Worm (Caenorhabditis elegans) whole organism, young adult: ENCODE results near the gene pmp-2.

Experiments
- D2030.7 ChIP-seq: fragments of 200-800 bp; sonication (Bioruptor generic); IDR thresholded peaks from 2 replicates; pipeline ENCODE4 v1.3.6; 2022; ENCODE audit warnings: missing genetic modification reagents, missing genetic modification characterization, missing compliant biosample characterization
- F23B12.7 ChIP-seq: sonication (generic microtip); optimal IDR thresholded peaks from 2 replicates; lab custom pipeline; 2017; ENCODE audit warnings: missing genetic modification characterization, mild to moderate bottlenecking, missing compliant biosample characterization, antibody characterized with exemption, moderate library complexity; ENCODE audit not compliant: insufficient read depth
- F37B4.10 ChIP-seq: fragments of 200-800 bp; sonication (Bioruptor generic); IDR thresholded peaks from 2 replicates; pipeline ENCODE4 v1.3.6; 2022; ENCODE audit warnings: missing genetic modification characterization, missing compliant biosample characterization
- F52B5.7 ChIP-seq: sonication (generic microtip); optimal IDR thresholded peaks from 2 replicates; lab custom pipeline; 2016; ENCODE audit warnings: mild to moderate bottlenecking, missing genetic modification characterization, missing compliant biosample characterization
- F55B11.4 ChIP-seq: sonication (generic microtip); optimal IDR thresholded peaks from 2 replicates; lab custom pipeline; 2016; ENCODE audit warnings: missing compliant biosample characterization, missing genetic modification characterization, borderline replicate concordance; ENCODE audit not compliant: insufficient read depth
- F57A8.1 ChIP-seq: fragments of 200-800 bp; sonication (Bioruptor generic); optimal IDR thresholded peaks from 2 replicates; lab custom pipeline; 2018; ENCODE audit warnings: mild to moderate bottlenecking, missing genetic modification characterization, moderate library complexity, missing compliant biosample characterization
- F57C9.4 ChIP-seq: sonication (generic microtip); optimal IDR thresholded peaks from 2 replicates; lab custom pipeline; 2017; ENCODE audit warnings: mild to moderate bottlenecking, missing genetic modification characterization, missing compliant biosample characterization
- K11D2.4 ChIP-seq: fragments of 200-800 bp; sonication (Bioruptor generic); IDR thresholded peaks from 2 replicates; pipeline ENCODE4 v1.3.6; 2022; ENCODE audit warnings: missing genetic modification reagents, missing genetic modification characterization, missing compliant biosample characterization
- T26A5.8 ChIP-seq: sonication (generic microtip); optimal IDR thresholded peaks from 2 replicates; lab custom pipeline; 2016; ENCODE audit warnings: missing genetic modification characterization, missing compliant biosample characterization
- Y53F4B.3 ChIP-seq: fragments of 200-800 bp; sonication (Bioruptor generic); IDR thresholded peaks from 2 replicates; pipeline ENCODE4 v1.3.6; 2022; ENCODE audit warnings: missing genetic modification reagents, missing genetic modification characterization, missing compliant biosample characterization
- aptf-2 ChIP-seq: fragments of 200-800 bp; sonication (Bioruptor generic); conservative IDR thresholded peaks from 2 replicates; pipeline ENCODE4 v1.3.6; 2022; ENCODE audit warnings: missing genetic modification reagents, missing genetic modification characterization, missing compliant biosample characterization
- atf-7 ChIP-seq: sonication (generic microtip); optimal IDR thresholded peaks from 2 replicates; lab custom pipeline; 2017; ENCODE audit warnings: mild to moderate bottlenecking, missing genetic modification characterization, missing compliant biosample characterization
- athp-1 ChIP-seq: sonication (generic microtip); optimal IDR thresholded peaks from 2 replicates; lab custom pipeline; 2017; ENCODE audit warnings: mild to moderate bottlenecking, missing genetic modification characterization, missing compliant biosample characterization
- attf-5 ChIP-seq: fragments of 200-800 bp; sonication (Bioruptor generic); optimal IDR thresholded peaks from 2 replicates; lab custom pipeline; 2018; ENCODE audit warnings: mild to moderate bottlenecking, missing genetic modification characterization, missing compliant biosample characterization
- ccch-3 ChIP-seq: fragments of 200-800 bp; sonication (Bioruptor generic); optimal IDR thresholded peaks from 2 replicates; lab custom pipeline; 2018; ENCODE audit warnings: mild to moderate bottlenecking, missing genetic modification characterization, missing compliant biosample characterization
- cebp-1 ChIP-seq, 2 experiments: fragments of 200-800 bp in 1 of 2; sonication (Bioruptor generic) in 1 of 2; sonication (generic microtip) in 1 of 2; IDR thresholded peaks in 1 of 2; optimal IDR thresholded peaks in 1 of 2; 2 replicates each; pipeline versions ENCODE4 v1.3.6 to Lab custom; 2017 to 2022; ENCODE audit warnings: missing compliant biosample characterization in 2 of 2, missing genetic modification characterization in 2 of 2, mild to moderate bottlenecking in 1 of 2, missing genetic modification reagents in 1 of 2, moderate library complexity in 1 of 2
- cebp-2 ChIP-seq: fragments of 200-800 bp; sonication (Bioruptor generic); IDR thresholded peaks from 2 replicates; pipeline ENCODE4 v1.3.6; 2022; ENCODE audit warnings: missing genetic modification characterization, missing compliant biosample characterization
- ceh-100 ChIP-seq: fragments of 200-800 bp; sonication (Bioruptor generic); IDR thresholded peaks from 2 replicates; pipeline ENCODE4 v1.3.6; 2022; ENCODE audit warnings: missing genetic modification reagents, missing genetic modification characterization, missing compliant biosample characterization
- ceh-79 ChIP-seq: sonication (generic microtip); optimal IDR thresholded peaks from 2 replicates; lab custom pipeline; 2017; ENCODE audit warnings: mild to moderate bottlenecking, missing genetic modification characterization, missing compliant biosample characterization
- chd-7 ChIP-seq: sonication (generic microtip); optimal IDR thresholded peaks from 2 replicates; lab custom pipeline; 2016; ENCODE audit warnings: mild to moderate bottlenecking, missing genetic modification characterization, moderate library complexity, missing compliant biosample characterization
- die-1 ChIP-seq: sonication (generic microtip); optimal IDR thresholded peaks from 2 replicates; lab custom pipeline; 2016; ENCODE audit warnings: missing genotype, mild to moderate bottlenecking, missing genetic modification characterization, missing compliant biosample characterization
- dox-1 ChIP-seq: fragments of 200-800 bp; sonication (Bioruptor generic); IDR thresholded peaks from 2 replicates; pipeline ENCODE4 v1.3.6; 2022; ENCODE audit warnings: missing genetic modification reagents, missing genetic modification characterization, missing compliant biosample characterization
- efl-1 ChIP-seq: fragments of 150-350 bp; optimal IDR thresholded peaks from 2 replicates; lab custom pipeline; 2014; ENCODE audit warnings: missing biosample characterization, missing genetic modification reagents, missing genetic modification characterization
- ekl-4 ChIP-seq: fragments of 200-800 bp; sonication (Bioruptor generic); IDR thresholded peaks from 2 replicates; pipeline ENCODE4 v1.3.6; 2022; ENCODE audit warnings: missing genetic modification reagents, missing genetic modification characterization, missing compliant biosample characterization
- ets-4 ChIP-seq: fragments of 200-800 bp; sonication (Bioruptor generic); optimal IDR thresholded peaks from 2 replicates; lab custom pipeline; 2018; ENCODE audit warnings: mild to moderate bottlenecking, missing genetic modification characterization, missing compliant biosample characterization
- hmg-1.2 ChIP-seq: fragments of 200-800 bp; sonication (Bioruptor generic); IDR thresholded peaks from 2 replicates; pipeline ENCODE4 v1.3.6; 2022; ENCODE audit warnings: missing genetic modification reagents, missing genetic modification characterization, missing compliant biosample characterization
- let-607 ChIP-seq, 2 experiments: fragments of 200-800 bp in 1 of 2; sonication (Bioruptor generic) in 1 of 2; sonication (generic microtip) in 1 of 2; optimal IDR thresholded peaks; 2 replicates each; lab custom pipeline; 2016 to 2018; ENCODE audit warnings: mild to moderate bottlenecking in 2 of 2, missing compliant biosample characterization in 2 of 2, missing genetic modification characterization in 2 of 2, moderate library complexity in 2 of 2, missing genotype in 1 of 2
- lin-26 ChIP-seq: fragments of 200-800 bp; sonication (Bioruptor generic); IDR thresholded peaks from 2 replicates; pipeline ENCODE4 v1.3.6; 2022; ENCODE audit warnings: missing genetic modification reagents, missing genetic modification characterization, missing compliant biosample characterization
- lin-54 ChIP-seq: fragments of 200-800 bp; sonication (Bioruptor generic); optimal IDR thresholded peaks from 2 replicates; lab custom pipeline; 2018; ENCODE audit warnings: mild to moderate bottlenecking, missing genetic modification characterization, missing compliant biosample characterization
- madf-10 ChIP-seq: sonication (generic microtip); optimal IDR thresholded peaks from 2 replicates; lab custom pipeline; 2016; ENCODE audit warnings: mild to moderate bottlenecking, missing genetic modification characterization, missing compliant biosample characterization
- mel-28 ChIP-seq: sonication (generic microtip); optimal IDR thresholded peaks from 2 replicates; lab custom pipeline; 2016; ENCODE audit warnings: borderline replicate concordance, mild to moderate bottlenecking, missing genetic modification characterization, missing compliant biosample characterization
- mxl-1 ChIP-seq: sonication (generic microtip); optimal IDR thresholded peaks from 2 replicates; lab custom pipeline; 2016; ENCODE audit warnings: missing genetic modification characterization, missing compliant biosample characterization
- nfyb-1 ChIP-seq: fragments of 200-800 bp; sonication (Bioruptor generic); IDR thresholded peaks from 2 replicates; pipeline ENCODE4 v1.3.6; 2022; ENCODE audit warnings: missing genetic modification reagents, missing genetic modification characterization, missing compliant biosample characterization
- nhr-179 ChIP-seq: sonication (generic microtip); optimal IDR thresholded peaks from 2 replicates; lab custom pipeline; 2016; ENCODE audit warnings: mild to moderate bottlenecking, missing genetic modification characterization, missing compliant biosample characterization
- nhr-80 ChIP-seq: sonication (generic microtip); optimal IDR thresholded peaks from 2 replicates; lab custom pipeline; 2016; ENCODE audit warnings: missing genetic modification characterization, missing compliant biosample characterization
- nhr-90 ChIP-seq: sonication (generic microtip); optimal IDR thresholded peaks from 2 replicates; lab custom pipeline; 2016; ENCODE audit warnings: missing genotype, mild to moderate bottlenecking, missing genetic modification characterization, missing compliant biosample characterization
- pha-4 ChIP-seq: fragments of 150-350 bp; sonication (generic microtip); optimal IDR thresholded peaks from 2 replicates; lab custom pipeline; 2014; ENCODE audit warnings: missing biosample characterization, missing genetic modification reagents, missing genetic modification characterization
- snpc-4 ChIP-seq, 5 experiments: fragments of 150-350 bp in 1 of 5; sonication (generic microtip) in 4 of 5; optimal IDR thresholded peaks; 2 replicates each; lab custom pipeline; 2014 to 2018; ENCODE audit warnings: missing genetic modification characterization in 5 of 5, missing biosample characterization in 3 of 5, antibody characterized with exemption in 2 of 5, mild to moderate bottlenecking in 2 of 5, missing compliant biosample characterization in 2 of 5, missing genotype in 2 of 5, moderate library complexity in 2 of 5, missing genetic modification reagents in 1 of 5
- sptf-2 ChIP-seq: fragments of 200-800 bp; sonication (Bioruptor generic); optimal IDR thresholded peaks from 2 replicates; lab custom pipeline; 2018; ENCODE audit warnings: mild to moderate bottlenecking, missing genetic modification characterization, missing compliant biosample characterization
- xnd-1 ChIP-seq: sonication (generic microtip); optimal IDR thresholded peaks from 2 replicates; lab custom pipeline; 2016; ENCODE audit warnings: missing genotype, missing genetic modification reagents, missing genetic modification characterization, missing compliant biosample characterization
- zfh-2 ChIP-seq: fragments of 200-800 bp; sonication (Bioruptor generic); conservative IDR thresholded peaks from 2 replicates; pipeline ENCODE4 v1.3.6; 2022; ENCODE audit warnings: missing genetic modification reagents, missing genetic modification characterization, missing compliant biosample characterization
- ztf-22 ChIP-seq: fragments of 200-800 bp; sonication (Bioruptor generic); optimal IDR thresholded peaks from 2 replicates; lab custom pipeline; 2018; ENCODE audit warnings: mild to moderate bottlenecking, missing genetic modification characterization, moderate library complexity, missing compliant biosample characterization
- ztf-3 ChIP-seq: fragments of 200-800 bp; sonication (Bioruptor generic); optimal IDR thresholded peaks from 2 replicates; lab custom pipeline; 2018; ENCODE audit warnings: mild to moderate bottlenecking, missing genetic modification characterization, missing compliant biosample characterization

Gene pmp-2

DNA sequence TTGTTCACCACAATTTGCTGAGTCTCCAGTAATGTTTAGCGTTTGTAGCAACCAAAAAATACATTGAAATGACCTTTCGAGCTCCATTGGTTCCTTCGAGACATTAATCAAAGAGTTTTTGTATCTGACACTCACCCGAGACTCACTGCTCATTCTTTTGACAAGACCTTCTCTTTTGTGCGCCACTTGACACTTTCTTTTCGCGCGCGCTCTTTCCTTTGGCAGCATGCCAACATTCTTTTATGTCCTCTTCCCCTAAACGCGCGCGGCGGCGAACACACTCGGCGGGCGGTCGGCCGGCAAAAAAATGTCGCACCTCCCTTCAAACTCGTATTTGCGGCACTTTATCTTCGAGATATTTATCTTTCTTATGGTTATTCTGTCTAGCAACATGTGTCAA is 43.9 kb downstream of the pmp-2 start (continued):
- TF ChIP-seq efl-1 (peak; percentile 53), sptf-2 (no peak), ceh-79 (tag; lab: Kevin White, UChicago) (no peak), D2030.7 (GFP tag; lab: Robert Waterston, UW) (0 out of 2 replicates have a peak, but pooled peaks have one; percentile 19), Y53F4B.3 (no peak), aptf-2 (GFP tag; lab: Robert Waterston, UW) (no peak), mxl-1 (tag; lab: Kevin White, UChicago) (no peak), K11D2.4 (GFP tag; lab: Robert Waterston, UW) (no peak), ztf-3 (GFP tag; lab: Kevin White, UChicago) (no peak), F57C9.4 (tag; lab: Kevin White, UChicago) (no peak), F37B4.10 (GFP tag; lab: Robert Waterston, UW) (no peak), ets-4 (GFP tag; lab: Kevin White, UChicago) (no peak), F57A8.1 (no peak), atf-7 (no peak), mel-28 (tag; lab: Kevin White, UChicago) (no peak), attf-5 (GFP tag; lab: Kevin White, UChicago) (no peak), F52B5.7 (no peak), madf-10 (tag; lab: Kevin White, UChicago) (peak; percentile 96), T26A5.8 (tag; lab: Kevin White, UChicago) (no peak)
- TF ChIP-seq, all 124 proteins: peak for 10

DNA sequence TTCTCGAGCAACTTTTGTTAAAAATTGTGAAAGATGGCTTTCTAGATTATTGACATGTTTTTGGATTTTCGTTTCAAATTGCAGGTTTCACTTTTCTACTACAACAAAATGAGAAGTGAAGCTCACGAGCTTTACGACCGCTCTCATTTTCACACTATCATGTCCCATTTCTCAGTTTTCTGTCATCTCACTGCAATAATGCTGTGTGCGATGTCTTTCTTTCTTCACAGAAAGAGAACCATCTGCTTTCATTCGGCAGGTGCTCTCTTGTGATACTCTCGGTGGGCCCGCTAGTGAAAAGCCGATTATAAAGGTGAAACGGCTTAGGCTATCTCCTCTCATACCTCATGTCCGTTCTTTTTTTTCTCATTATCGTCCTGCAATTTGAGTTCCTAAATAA is 44.4 kb downstream of the pmp-2 start:
- TF ChIP-seq ccch-3 (no peak), nhr-179 (tag; lab: Kevin White, UChicago) (no peak), ceh-100 (GFP tag; lab: Robert Waterston, UW) (0 out of 2 replicates have a peak, but pooled peaks have one; percentile 1), cebp-2 (GFP tag; lab: Robert Waterston, UW) (no peak), atf-7 (no peak), T26A5.8 (tag; lab: Kevin White, UChicago) (no peak), lin-54 (GFP tag; lab: Kevin White, UChicago) (no peak)
- TF ChIP-seq, all 124 proteins: peak for 1

DNA sequence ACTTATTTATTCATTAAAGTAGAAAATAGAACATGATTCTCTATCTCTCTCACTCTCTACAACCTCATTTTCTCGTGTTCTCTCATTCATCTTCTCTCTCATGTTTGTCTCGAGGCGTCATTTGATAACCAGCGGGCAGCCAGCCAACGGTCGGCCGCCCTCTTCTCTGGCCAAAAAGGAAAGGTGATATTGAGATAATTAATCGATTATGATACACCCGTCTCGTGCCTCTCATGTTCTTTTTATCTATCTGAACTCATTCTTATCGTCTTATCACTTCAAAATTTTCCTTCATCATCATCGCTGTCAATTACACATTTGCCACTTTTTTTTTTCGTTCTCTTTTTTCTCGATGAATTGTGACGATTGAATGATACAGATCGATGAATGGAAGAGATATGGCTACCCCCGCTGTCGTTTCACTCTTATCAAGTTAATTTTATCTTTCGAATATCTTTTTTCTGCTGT is 44.9 kb downstream of the pmp-2 start:
- no peak for TF ChIP-seq Y53F4B.3
- no peak for TF ChIP-seq cebp-1 (GFP tag; IDR thresholded peaks at IDR 0.05; lab: Robert Waterston, UW)
- peak; percentile 79 for TF ChIP-seq cebp-1 (tag; optimal IDR thresholded peaks at IDR 0.05; lab: Kevin White, UChicago)
- TF ChIP-seq ztf-3 (GFP tag; lab: Kevin White, UChicago) = peak; percentile 28
- peak; percentile 57 for TF ChIP-seq sptf-2
- TF ChIP-seq dox-1 (GFP tag; lab: Robert Waterston, UW) = peak; percentile 88
- peak; percentile 79 for TF ChIP-seq madf-10 (tag; lab: Kevin White, UChicago)
- TF ChIP-seq lin-26 (GFP tag; lab: Robert Waterston, UW) = 0 out of 2 replicates have a peak, but pooled peaks have one; percentile 16
- TF ChIP-seq chd-7 (tag; lab: Kevin White, UChicago) = peak; percentile 78
- TF ChIP-seq ets-4 (GFP tag; lab: Kevin White, UChicago) = peak; percentile 79
- TF ChIP-seq nfyb-1 (GFP tag; lab: Robert Waterston, UW) = peak; percentile 76
- peak; percentile 95 for TF ChIP-seq ztf-22 (GFP tag; lab: Kevin White, UChicago)
- peak; percentile 30; the same call in 1 of the 2 replicates for TF ChIP-seq hmg-1.2
- TF ChIP-seq die-1 (tag; lab: Kevin White, UChicago) = peak; percentile 60
- no peak for TF ChIP-seq F55B11.4 (tag; lab: Kevin White, UChicago)
- peak; percentile 62; the same call in 1 of the 2 replicates for TF ChIP-seq zfh-2 (GFP tag; lab: Robert Waterston, UW)
- peak; percentile 51 for TF ChIP-seq K11D2.4 (GFP tag; lab: Robert Waterston, UW)
- TF ChIP-seq snpc-4 (GFP tag; optimal IDR thresholded peaks at IDR 0.05; lab: Kevin White, UChicago) = no peak
- peak; percentile 67 to 88 (median 68) for TF ChIP-seq snpc-4 (tag; optimal IDR thresholded peaks at IDR 0.05; lab: Kevin White, UChicago)
- TF ChIP-seq athp-1 (tag; lab: Kevin White, UChicago) = no peak
- TF ChIP-seq xnd-1 = no peak
- peak; percentile 77 for TF ChIP-seq nhr-90 (tag; lab: Kevin White, UChicago)
- 0 out of 2 replicates have a peak, but pooled peaks have one; percentile 17 for TF ChIP-seq ceh-100 (GFP tag; lab: Robert Waterston, UW)
- TF ChIP-seq let-607 (tag; optimal IDR thresholded peaks at IDR 0.05; lab: Kevin White, UChicago) = peak; percentile 42 to 84
- peak; percentile 20 for TF ChIP-seq pha-4 (tag; lab: Kevin White, UChicago)
- peak; percentile 69; the same call in 1 of the 2 replicates for TF ChIP-seq ekl-4 (GFP tag; lab: Robert Waterston, UW)
- peak; percentile 5 for TF ChIP-seq F23B12.7
- peak; percentile 100 for TF ChIP-seq nhr-80 (tag; lab: Kevin White, UChicago)
